Worm (Caenorhabditis elegans) whole organism, L4 larva: ENCODE results near the gene F01D5.8.
A peak's percentile ranks its signal among the peaks of the same experiment; 100 is the strongest.

Source experiments
- F10B5.3 ChIP-seq: sonication (generic microtip); optimal IDR thresholded peaks from 2 replicates; lab custom pipeline; 2016; ENCODE audit warnings: mild to moderate bottlenecking, missing genetic modification characterization, missing compliant biosample characterization
- F26F4.8 ChIP-seq: fragments of 200-800 bp; sonication (Bioruptor generic); conservative IDR thresholded peaks from 2 replicates; pipeline ENCODE4 v1.3.6; 2022; ENCODE audit warnings: missing genetic modification characterization, missing compliant biosample characterization
- F44E2.7 ChIP-seq: fragments of 200-800 bp; sonication (Bioruptor generic); IDR thresholded peaks from 2 replicates; pipeline ENCODE4 v2.1.2; 2022; ENCODE audit warnings: missing genetic modification characterization, missing compliant biosample characterization
- F49E8.2 ChIP-seq: sonication (generic microtip); optimal IDR thresholded peaks from 2 replicates; lab custom pipeline; 2016; ENCODE audit warnings: missing compliant biosample characterization, mild to moderate bottlenecking, missing genetic modification characterization, borderline replicate concordance
- T26A8.4 ChIP-seq: fragments of 200-800 bp; sonication (Bioruptor generic); IDR thresholded peaks from 2 replicates; pipeline ENCODE4 v1.3.6; 2022; ENCODE audit warnings: missing genetic modification characterization, missing compliant biosample characterization
- Y105C5A.15 ChIP-seq: fragments of 200-800 bp; sonication (Bioruptor generic); IDR thresholded peaks from 2 replicates; pipeline ENCODE4 v1.3.6; 2022; ENCODE audit warnings: missing genetic modification characterization, missing compliant biosample characterization
- ZK337.2 ChIP-seq: fragments of 200-800 bp; sonication (Bioruptor generic); IDR thresholded peaks from 2 replicates; pipeline ENCODE4 v1.3.6; 2022; ENCODE audit warnings: missing genetic modification reagents, missing genetic modification characterization, missing compliant biosample characterization
- ZK546.5 ChIP-seq, 2 experiments: sonication (generic microtip); optimal IDR thresholded peaks; 2 replicates each; lab custom pipeline; 2017; ENCODE audit warnings: missing biosample characterization in 2 of 2, missing genetic modification characterization in 2 of 2
- aha-1 ChIP-seq: fragments of 150-350 bp; peaks from one replicate; lab custom pipeline; 2014; ENCODE audit warnings: missing biosample characterization, missing genetic modification characterization
- attf-4 ChIP-seq: sonication (generic microtip); optimal IDR thresholded peaks from 3 replicates; lab custom pipeline; 2017; ENCODE audit warnings: missing biosample characterization, missing genetic modification characterization
- ceh-28 ChIP-seq: fragments of 150-350 bp; optimal IDR thresholded peaks from 2 replicates; lab custom pipeline; 2014; ENCODE audit warnings: missing biosample characterization, missing genetic modification reagents, missing genetic modification characterization
- ceh-82 ChIP-seq: sonication (generic microtip); optimal IDR thresholded peaks from 2 replicates; lab custom pipeline; 2017; ENCODE audit warnings: missing biosample characterization, missing genetic modification characterization
- daf-12 ChIP-seq: fragments of 150-350 bp; optimal IDR thresholded peaks from 2 replicates; lab custom pipeline; 2014; ENCODE audit warnings: missing biosample characterization, missing genetic modification reagents, missing genetic modification characterization
- daf-16 ChIP-seq, 3 experiments: sonication (generic microtip); optimal IDR thresholded peaks; 2 replicates each; lab custom pipeline; 2016 to 2017; ENCODE audit warnings: missing genetic modification characterization in 3 of 3, missing genetic modification reagents in 3 of 3, mild to moderate bottlenecking in 2 of 3, missing compliant biosample characterization in 2 of 3, missing biosample characterization in 1 of 3, moderate library complexity in 1 of 3
- daf-8 ChIP-seq: fragments of 200-800 bp; sonication (Bioruptor generic); IDR thresholded peaks from 2 replicates; pipeline ENCODE4 v1.3.6; 2022; ENCODE audit warnings: missing genetic modification characterization, missing compliant biosample characterization
- dmd-6 ChIP-seq: fragments of 200-800 bp; sonication (Bioruptor generic); IDR thresholded peaks from 2 replicates; pipeline ENCODE4 v1.3.6; 2022; ENCODE audit warnings: missing genetic modification reagents, missing genetic modification characterization, missing compliant biosample characterization
- dmd-8 ChIP-seq: fragments of 200-800 bp; sonication (Bioruptor generic); IDR thresholded peaks from 2 replicates; pipeline ENCODE4 v1.3.6; 2022; ENCODE audit warnings: missing genetic modification characterization, missing compliant biosample characterization
- dmd-9 ChIP-seq: fragments of 200-800 bp; sonication (Bioruptor generic); IDR thresholded peaks from 2 replicates; pipeline ENCODE4 v1.3.6; 2022; ENCODE audit warnings: missing genetic modification reagents, missing genetic modification characterization, missing compliant biosample characterization
- egl-43 ChIP-seq: fragments of 200-800 bp; sonication (Bioruptor generic); IDR thresholded peaks from 2 replicates; pipeline ENCODE4 v1.3.6; 2022; ENCODE audit warnings: missing genetic modification reagents, missing genetic modification characterization, missing compliant biosample characterization
- fos-1 ChIP-seq: fragments of 150-350 bp; optimal IDR thresholded peaks from 2 replicates; lab custom pipeline; 2014; ENCODE audit warnings: missing biosample characterization, missing genetic modification characterization
- hif-1 ChIP-seq, 2 experiments: sonication (generic microtip); optimal IDR thresholded peaks; 2 replicates each; lab custom pipeline; 2016 to 2017; ENCODE audit warnings: missing compliant biosample characterization in 2 of 2, missing genetic modification characterization in 2 of 2, missing genetic modification reagents in 2 of 2, missing genotype in 2 of 2, mild to moderate bottlenecking in 1 of 2
- hlh-30 ChIP-seq: sonication (generic microtip); optimal IDR thresholded peaks from 2 replicates; lab custom pipeline; 2017; ENCODE audit warnings: antibody characterized with exemption, mild to moderate bottlenecking, missing genetic modification characterization, missing compliant biosample characterization; ENCODE audit not compliant: insufficient read depth
- hmg-1.1 ChIP-seq: fragments of 200-800 bp; sonication (Bioruptor generic); IDR thresholded peaks from 2 replicates; pipeline ENCODE4 v1.3.6; 2022; ENCODE audit warnings: missing genetic modification reagents, missing genetic modification characterization, missing compliant biosample characterization
- lin-29 ChIP-seq: fragments of 200-800 bp; sonication (Bioruptor generic); IDR thresholded peaks from 2 replicates; pipeline ENCODE4 v1.3.6; 2022; ENCODE audit warnings: missing genetic modification reagents, missing genetic modification characterization, missing compliant biosample characterization
- lir-3 ChIP-seq: sonication (generic microtip); optimal IDR thresholded peaks from 2 replicates; lab custom pipeline; 2016; ENCODE audit warnings: mild to moderate bottlenecking, missing genetic modification characterization, missing compliant biosample characterization
- mep-1 ChIP-seq: fragments of 150-350 bp; sonication (generic microtip); optimal IDR thresholded peaks from 3 replicates; lab custom pipeline; 2014; ENCODE audit warnings: missing biosample characterization, missing genetic modification characterization
- mes-2 ChIP-seq: sonication (generic microtip); optimal IDR thresholded peaks from 2 replicates; lab custom pipeline; 2016; ENCODE audit warnings: missing genotype, mild to moderate bottlenecking, missing genetic modification characterization, missing compliant biosample characterization; ENCODE audit not compliant: poor library complexity, severe bottlenecking
- nhr-10 ChIP-seq: fragments of 150-350 bp; optimal IDR thresholded peaks from 2 replicates; lab custom pipeline; 2014; ENCODE audit warnings: missing biosample characterization, missing genetic modification characterization
- nhr-102 ChIP-seq: sonication (generic microtip); optimal IDR thresholded peaks from 2 replicates; lab custom pipeline; 2016; ENCODE audit warnings: mild to moderate bottlenecking, missing genetic modification characterization, moderate library complexity, missing compliant biosample characterization
- nhr-11 ChIP-seq: fragments of 150-350 bp; optimal IDR thresholded peaks from 2 replicates; lab custom pipeline; 2014; ENCODE audit warnings: missing biosample characterization, missing genetic modification characterization
- nhr-237 ChIP-seq: sonication (generic microtip); optimal IDR thresholded peaks from 2 replicates; lab custom pipeline; 2017; ENCODE audit warnings: missing biosample characterization, missing genetic modification characterization
- nhr-28 ChIP-seq: fragments of 150-350 bp; optimal IDR thresholded peaks from 2 replicates; lab custom pipeline; 2014; ENCODE audit warnings: missing biosample characterization, missing genetic modification characterization
- nhr-6 ChIP-seq: fragments of 150-350 bp; optimal IDR thresholded peaks from 2 replicates; lab custom pipeline; 2014; ENCODE audit warnings: missing biosample characterization, missing genetic modification characterization
- sdz-12 ChIP-seq: fragments of 200-800 bp; sonication (Bioruptor generic); optimal IDR thresholded peaks from 2 replicates; lab custom pipeline; 2018; ENCODE audit warnings: mild to moderate bottlenecking, missing genetic modification characterization, missing compliant biosample characterization
- set-16 ChIP-seq: fragments of 200-800 bp; sonication (Bioruptor generic); IDR thresholded peaks from 2 replicates; pipeline ENCODE4 v1.3.6; 2022; ENCODE audit warnings: missing genetic modification reagents, missing genetic modification characterization, missing compliant biosample characterization
- skn-1 ChIP-seq: fragments of 150-350 bp; optimal IDR thresholded peaks from 2 replicates; lab custom pipeline; 2014; ENCODE audit warnings: missing biosample characterization, missing genetic modification characterization
- unc-62 ChIP-seq, 3 experiments: fragments of 150-350 bp in 1 of 3; sonication (generic microtip); optimal IDR thresholded peaks in 2 of 3; peaks in 1 of 3; 1 replicate in 1 of 3; 2 replicates in 2 of 3; lab custom pipeline; 2014 to 2017; ENCODE audit warnings: missing biosample characterization in 3 of 3, missing genetic modification characterization in 3 of 3, missing genetic modification reagents in 3 of 3, missing genotype in 1 of 3
- zfp-3 ChIP-seq: fragments of 200-800 bp; sonication (Bioruptor generic); conservative IDR thresholded peaks from 2 replicates; pipeline ENCODE4 v1.3.6; 2022; ENCODE audit warnings: missing genetic modification reagents, missing genetic modification characterization, missing compliant biosample characterization

F01D5.8 gene

DNA sequence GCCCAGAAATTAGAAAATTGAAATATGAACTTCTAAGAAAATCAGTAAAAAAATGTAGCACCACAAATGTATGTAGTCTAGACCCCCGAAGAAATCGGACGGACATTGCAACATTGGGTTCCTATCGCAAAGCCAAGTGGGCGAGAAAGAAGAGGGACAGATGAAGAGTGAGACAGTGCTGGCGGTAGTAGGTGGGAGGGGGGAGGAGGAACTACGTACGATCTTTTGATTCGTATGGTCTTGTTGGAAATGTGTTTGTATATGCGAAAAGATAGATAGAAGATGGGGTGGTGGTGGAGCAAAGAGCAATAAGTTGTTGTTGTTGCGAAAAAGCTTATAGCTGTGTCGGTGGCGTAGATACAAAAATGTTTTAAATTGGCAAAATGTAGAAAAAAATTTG lies 27.8 kb downstream of the F01D5.8 start (continued):
- TF ChIP-seq nhr-102 (tag; lab: Kevin White, UChicago) = no peak
- TF ChIP-seq egl-43 (GFP tag; lab: Robert Waterston, UW) = 0 out of 2 replicates have a peak, but pooled peaks have one; percentile 21
- no peak for TF ChIP-seq mep-1 (tag; lab: Kevin White, UChicago)
- no peak for TF ChIP-seq F26F4.8
- TF ChIP-seq zfp-3 (GFP tag; lab: Robert Waterston, UW) = no peak
- TF ChIP-seq attf-4 (tag; lab: Kevin White, UChicago) = no peak
- TF ChIP-seq daf-8 (GFP tag; lab: Robert Waterston, UW) = no peak
- no peak for TF ChIP-seq unc-62 (GFP tag; optimal IDR thresholded peaks at IDR 0.05 in 1 of 2; lab: Kevin White, UChicago)
- TF ChIP-seq unc-62 (tag; optimal IDR thresholded peaks at IDR 0.05; lab: Kevin White, UChicago) = no peak
- TF ChIP-seq nhr-10 (tag; lab: Kevin White, UChicago) = no peak
- TF ChIP-seq lin-29 (GFP tag; lab: Robert Waterston, UW) = no peak
- TF ChIP-seq nhr-28 (tag; lab: Kevin White, UChicago) = peak; percentile 54
- TF ChIP-seq T26A8.4 (GFP tag; lab: Robert Waterston, UW) = no peak
- TF ChIP-seq nhr-237 (tag; lab: Kevin White, UChicago) = no peak
- no peak for TF ChIP-seq ceh-82 (tag; lab: Kevin White, UChicago)
- TF ChIP-seq mes-2 = no peak
- TF ChIP-seq set-16 (GFP tag; lab: Robert Waterston, UW) = peak; percentile 16; the same call in 1 of the 2 replicates
- TF ChIP-seq daf-16 (GFP tag; optimal IDR thresholded peaks at IDR 0.05; lab: Kevin White, UChicago) = no peak
- peak; percentile 62 for TF ChIP-seq daf-16 (tag; optimal IDR thresholded peaks at IDR 0.05; lab: Kevin White, UChicago)
- TF ChIP-seq dmd-6 (GFP tag; lab: Robert Waterston, UW) = peak; percentile 27; the same call in 1 of the 2 replicates
- TF ChIP-seq F44E2.7 = no peak
- TF ChIP-seq ZK546.5 (tag; optimal IDR thresholded peaks at IDR 0.05; lab: Kevin White, UChicago) = no peak
- no peak for TF ChIP-seq dmd-8 (GFP tag; lab: Robert Waterston, UW)
- TF ChIP-seq ZK337.2 (GFP tag; lab: Robert Waterston, UW) = no peak
- no peak for TF ChIP-seq Y105C5A.15 (GFP tag; lab: Robert Waterston, UW)
- TF ChIP-seq, all 104 proteins: peak for 13

DNA sequence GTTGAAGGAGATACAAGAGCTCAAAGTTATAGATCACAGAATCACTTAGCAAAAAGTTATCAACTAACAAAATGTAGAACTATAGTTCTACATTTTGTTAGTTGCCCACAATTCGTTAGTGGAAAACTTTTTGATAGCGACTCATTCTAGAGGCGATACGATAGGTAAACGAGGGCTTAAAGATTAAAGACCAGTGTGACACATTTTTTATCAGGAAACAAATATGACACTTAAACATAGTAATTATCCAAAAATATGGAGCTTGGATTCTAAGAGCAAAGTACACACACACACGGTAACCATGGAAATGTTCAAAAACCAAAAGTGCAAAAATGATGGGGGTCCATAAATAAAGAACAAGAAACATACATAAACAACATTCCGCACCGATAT lies 29.3 kb downstream of the F01D5.8 start:
- TF ChIP-seq nhr-11 (tag; lab: Kevin White, UChicago) = no peak
- TF ChIP-seq dmd-9 (GFP tag; lab: Robert Waterston, UW) = no peak
- no peak for TF ChIP-seq hif-1 (tag; optimal IDR thresholded peaks at IDR 0.05; lab: Kevin White, UChicago)
- TF ChIP-seq sdz-12 (GFP tag; lab: Kevin White, UChicago) = no peak
- no peak for TF ChIP-seq hmg-1.1 (GFP tag; lab: Robert Waterston, UW)
- TF ChIP-seq skn-1 (tag; lab: Kevin White, UChicago) = no peak
- no peak for TF ChIP-seq zfp-3 (GFP tag; lab: Robert Waterston, UW)
- TF ChIP-seq F49E8.2 (tag; lab: Kevin White, UChicago) = no peak
- no peak for TF ChIP-seq ceh-28
- TF ChIP-seq fos-1 = no peak
- peak; percentile 73 for TF ChIP-seq aha-1 (tag; lab: Kevin White, UChicago)
- TF ChIP-seq daf-12 (tag; lab: Kevin White, UChicago) = no peak
- no peak for TF ChIP-seq daf-16 (GFP tag; optimal IDR thresholded peaks at IDR 0.05; lab: Kevin White, UChicago)
- TF ChIP-seq daf-16 (tag; optimal IDR thresholded peaks at IDR 0.05; lab: Kevin White, UChicago) = peak; percentile 54
- TF ChIP-seq lir-3 (tag; lab: Kevin White, UChicago) = no peak
- TF ChIP-seq hlh-30 (tag; lab: Kevin White, UChicago) = no peak
- no peak for TF ChIP-seq F10B5.3 (tag; lab: Kevin White, UChicago)
- peak; percentile 19 for TF ChIP-seq nhr-6 (tag; lab: Kevin White, UChicago)
